Fruit fly (Drosophila melanogaster): ENCODE measurements around the gene CG12985.

dm6 chrX:17860711-17861110 is 22.8 kb upstream of the CG12985 start, which contains the start of the genes Arp8 and CG6769:
- TF ChIP-seq insv (optimal IDR thresholded peaks at IDR 0.05), result no peak
- TF ChIP-seq Sin3A (optimal IDR thresholded peaks at IDR 0.05), result no peak

Measured in Kc167 (cell line).